Fruit fly (Drosophila melanogaster) whole organism: Measurements from ENCODE around the gene Setd3.
A peak's percentile ranks its signal among the peaks of the same experiment; 100 is the strongest.

ENCODE experiments used
- CG8478 ChIP-seq: fragments of >200 bp; optimal IDR thresholded peaks from 2 replicates; lab custom pipeline; 2018; ENCODE audit warnings: inconsistent platforms
- EcR ChIP-seq, 2 experiments: fragments of >200 bp; optimal IDR thresholded peaks; 2 replicates each; lab custom pipeline; 2017; ENCODE audit warnings: missing biosample characterization in 2 of 2, missing genetic modification characterization in 2 of 2, missing genetic modification reagents in 2 of 2
- pan ChIP-seq: fragments of >200 bp; optimal IDR thresholded peaks from 2 replicates; lab custom pipeline; 2017
- usp ChIP-seq: fragments of >200 bp; optimal IDR thresholded peaks from 2 replicates; lab custom pipeline; 2017; ENCODE audit warnings: missing biosample characterization, missing genetic modification characterization, mixed read lengths

dm6 chrX:6969364-6970137 is 1.0 kb upstream of the Setd3 start, which contains the start of gene CG4586:
- TF ChIP-seq CG8478 (lab: Kevin White, UChicago), result no peak
- TF ChIP-seq EcR (GFP tag; optimal IDR thresholded peaks at IDR 0.05; lab: Kevin White, UChicago), result peak in 1 of 2 experiments; percentile 93
- TF ChIP-seq usp, result no peak
- no peak for TF ChIP-seq pan (lab: Kevin White, UChicago)
